Worm (Caenorhabditis elegans) whole organism, young adult: ENCODE data around the gene cht-2.

Experiments
- F10E7.11 ChIP-seq: sonication (generic microtip); optimal IDR thresholded peaks from 2 replicates; lab custom pipeline; 2017; ENCODE audit warnings: mild to moderate bottlenecking, missing genetic modification characterization, moderate library complexity, missing compliant biosample characterization
- egl-44 ChIP-seq: fragments of 200-800 bp; sonication (Bioruptor generic); IDR thresholded peaks from 2 replicates; pipeline ENCODE4 v1.3.6; 2022; ENCODE audit warnings: missing genetic modification reagents, missing genetic modification characterization, missing compliant biosample characterization

ce11 chrII:8488123-8488522 is 32.6 kb upstream of the cht-2 start:
- TF ChIP-seq F10E7.11 (tag; lab: Kevin White, UChicago): no peak
- no peak for TF ChIP-seq egl-44 (GFP tag; lab: Robert Waterston, UW)
